In the genomic region with DNA sequence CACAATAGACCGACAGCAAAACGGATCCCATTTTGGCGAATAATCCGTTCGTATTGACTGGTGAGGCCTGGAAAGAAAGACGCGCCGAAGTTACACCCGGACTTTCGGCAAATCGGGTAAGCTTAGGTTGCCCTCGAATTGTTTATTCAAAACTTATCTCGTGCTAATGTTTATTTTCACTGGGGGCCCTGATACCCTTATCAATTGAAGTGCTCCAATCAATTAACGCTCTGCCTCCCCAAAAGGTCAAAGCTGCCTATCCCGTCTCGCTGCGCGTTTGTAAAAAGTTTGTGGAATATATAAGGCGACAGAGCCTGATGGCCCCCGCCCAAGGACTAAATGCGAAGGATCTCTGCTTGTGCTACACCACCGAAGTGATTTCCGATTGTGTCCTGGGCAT, we compare ENCODE assay signal across 2 fruit fly cellular contexts.
TF ChIP-seq lines count a peak whose summit lies in the region.

No protein-coding gene starts in this region.

- TF ChIP-seq CTCF in whole organism, embryonic (GFP tag; optimal IDR thresholded peaks at IDR 0.05; lab: Kevin White, UChicago) = no peak

TF ChIP-seq in whole organism, embryonic, 481 proteins besides CTCF, POLR2A, EP300 and RAD21:
- TF ChIP-seq inv (GFP tag; IDR thresholded peaks at IDR 0.05; lab: Robert Waterston, UW; ENCODE audit: partially characterized antibody) = 0 out of 2 replicates have a peak, but pooled peaks have one; percentile 14
- TF ChIP-seq CG43689 (GFP tag; IDR thresholded peaks at IDR 0.05; lab: Robert Waterston, UW) = peak; percentile 15; the same call in 1 of the 2 replicates
- peak; percentile 81 for TF ChIP-seq sug (tag; optimal IDR thresholded peaks at IDR 0.05; lab: Kevin White, UChicago)
- no peak for TF ChIP-seq CG4360 (GFP tag; IDR thresholded peaks at IDR 0.05; lab: Robert Waterston, UW)
- no peak for TF ChIP-seq Hand (GFP tag; optimal IDR thresholded peaks at IDR 0.05; lab: Kevin White, UChicago)
- no peak for TF ChIP-seq CG11504 (tag; optimal IDR thresholded peaks at IDR 0.05; lab: Kevin White, UChicago)

TF ChIP-seq in whole organism, prepupa, 60 proteins besides CTCF, POLR2A, EP300 and RAD21:
- no peak for TF ChIP-seq Blimp-1 (GFP tag; optimal IDR thresholded peaks at IDR 0.05; lab: Kevin White, UChicago)
- no peak for TF ChIP-seq Hr39 (GFP tag; optimal IDR thresholded peaks at IDR 0.05; lab: Kevin White, UChicago)
- TF ChIP-seq ss (GFP tag; optimal IDR thresholded peaks at IDR 0.05; lab: Kevin White, UChicago) = no peak
- TF ChIP-seq spab (GFP tag; optimal IDR thresholded peaks at IDR 0.05; lab: Kevin White, UChicago) = no peak
- TF ChIP-seq CG15336 (GFP tag; IDR thresholded peaks at IDR 0.05; lab: Robert Waterston, UW) = no peak
- peak; percentile 79 for TF ChIP-seq svp (GFP tag; lab: Kevin White, UChicago)
- no peak for TF ChIP-seq eg (GFP tag; IDR thresholded peaks at IDR 0.05; lab: Robert Waterston, UW)
TF ChIP-seq in whole organism, prepupa: peak in this region for 1.
